Fruit fly (Drosophila melanogaster): ENCODE data around the gene CG42556.

DNA sequence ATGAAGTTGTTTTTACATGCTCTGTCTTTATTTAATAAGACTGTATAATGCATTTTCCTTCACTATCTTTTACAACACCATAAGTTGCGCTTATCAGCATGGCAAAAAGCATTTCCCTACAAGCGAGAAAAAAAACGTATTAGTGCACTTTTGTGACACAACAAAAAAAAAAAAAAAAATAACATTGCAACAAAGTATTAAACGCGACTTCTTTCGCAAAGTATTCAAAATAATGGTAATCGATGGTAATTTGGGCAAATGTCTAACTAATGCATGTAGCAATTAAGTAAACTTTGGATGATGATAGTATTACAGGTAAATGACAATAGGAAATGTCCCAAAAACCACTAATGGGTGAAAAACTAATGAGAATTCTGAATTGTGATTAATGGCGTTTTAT, 41.8 kb upstream of the CG42556 start:
- TF ChIP-seq CG31224 (GFP tag; IDR thresholded peaks at IDR 0.05) (no peak), sqz (GFP tag; optimal IDR thresholded peaks at IDR 0.05) (no peak), pfk (GFP tag; optimal IDR thresholded peaks at IDR 0.05) (no peak)
